Fruit fly (Drosophila melanogaster) whole organism, embryonic: ENCODE results near the gene vkg.
A peak's percentile ranks its signal among the peaks of the same experiment; 100 is the strongest.

ENCODE experiments used
- CG1024 ChIP-seq: fragments of 200-800 bp; sonication (Bioruptor generic); IDR thresholded peaks from 2 replicates; pipeline ENCODE4 v1.3.6; 2022; ENCODE audit warnings: missing biosample characterization, missing genetic modification characterization
- CG10654 ChIP-seq: fragments of 200-800 bp; sonication (Bioruptor generic); optimal IDR thresholded peaks from 2 replicates; lab custom pipeline; 2016; ENCODE audit warnings: missing biosample characterization, missing genetic modification characterization
- CG12299 ChIP-seq: fragments of 200-800 bp; sonication (Bioruptor generic); optimal IDR thresholded peaks from 2 replicates; lab custom pipeline; 2018; ENCODE audit warnings: missing biosample characterization, mild to moderate bottlenecking, missing genetic modification characterization
- CG12659 ChIP-seq: fragments of 200-800 bp; sonication (Bioruptor generic); optimal IDR thresholded peaks from 3 replicates; lab custom pipeline; 2017; ENCODE audit warnings: mild to moderate bottlenecking, missing biosample characterization, missing genetic modification reagents, missing genetic modification characterization
- CG16813 ChIP-seq: fragments of 200-800 bp; sonication (Bioruptor generic); IDR thresholded peaks from 3 replicates; pipeline ENCODE4 v1.3.6; 2022; ENCODE audit warnings: missing biosample characterization, missing genetic modification characterization; ENCODE audit not compliant: partially characterized antibody
- CG17385 ChIP-seq: fragments of 200-800 bp; sonication (Bioruptor generic); optimal IDR thresholded peaks from 3 replicates; lab custom pipeline; 2018; ENCODE audit warnings: missing biosample characterization, mild to moderate bottlenecking, missing genetic modification characterization
- CG3065 ChIP-seq: fragments of 200-800 bp; sonication (Bioruptor generic); optimal IDR thresholded peaks from 2 replicates; lab custom pipeline; 2016; ENCODE audit warnings: missing biosample characterization, missing genetic modification characterization
- CG31441 ChIP-seq: fragments of 200-800 bp; sonication (Bioruptor generic); IDR thresholded peaks from 2 replicates; pipeline ENCODE4 v1.3.6; 2022; ENCODE audit warnings: missing biosample characterization, missing genetic modification characterization
- CG33557 ChIP-seq: fragments of 200-800 bp; sonication (Bioruptor generic); optimal IDR thresholded peaks from 2 replicates; lab custom pipeline; 2019; ENCODE audit warnings: missing biosample characterization, mild to moderate bottlenecking, missing genetic modification characterization, moderate library complexity
- CG4424 ChIP-seq: fragments of 200-800 bp; sonication (Bioruptor generic); optimal IDR thresholded peaks from 3 replicates; lab custom pipeline; 2016; ENCODE audit warnings: missing biosample characterization, missing genetic modification characterization
- CG4820 ChIP-seq: fragments of 200-800 bp; sonication (Bioruptor generic); optimal IDR thresholded peaks from 3 replicates; lab custom pipeline; 2016; ENCODE audit warnings: missing biosample characterization, missing genetic modification characterization
- CG5180 ChIP-seq: fragments of 200-800 bp; sonication (Bioruptor generic); optimal IDR thresholded peaks from 3 replicates; lab custom pipeline; 2017; ENCODE audit warnings: missing biosample characterization, missing genetic modification characterization, mild to moderate bottlenecking, moderate library complexity, missing genetic modification reagents
- CG6813 ChIP-seq: fragments of 200-800 bp; sonication (Bioruptor generic); optimal IDR thresholded peaks from 2 replicates; lab custom pipeline; 2017; ENCODE audit warnings: missing biosample characterization, missing genetic modification characterization, mild to moderate bottlenecking, moderate library complexity, missing genetic modification reagents
- CG7556 ChIP-seq: fragments of 200-800 bp; sonication (Bioruptor generic); optimal IDR thresholded peaks from 2 replicates; lab custom pipeline; 2017; ENCODE audit warnings: missing biosample characterization, mild to moderate bottlenecking, missing genetic modification characterization
- CG8290 ChIP-seq, 3 experiments: fragments of 200-800 bp; sonication (Bioruptor generic); optimal IDR thresholded peaks; 2 replicates each; lab custom pipeline; 2016 to 2019; ENCODE audit warnings: missing biosample characterization in 3 of 3, missing genetic modification characterization in 3 of 3, mild to moderate bottlenecking in 2 of 3, moderate library complexity in 1 of 3
- CG8765 ChIP-seq: fragments of 200-800 bp; sonication (Bioruptor generic); IDR thresholded peaks from 2 replicates; pipeline ENCODE4 v1.3.6; 2022; ENCODE audit warnings: missing biosample characterization, missing genetic modification characterization
- D19A ChIP-seq: fragments of 200-800 bp; optimal IDR thresholded peaks from 3 replicates; lab custom pipeline; 2019; ENCODE audit warnings: missing biosample characterization, mild to moderate bottlenecking, missing genetic modification characterization, moderate library complexity
- E2f2 ChIP-seq: fragments of 200-800 bp; sonication (Bioruptor generic); IDR thresholded peaks from 2 replicates; pipeline ENCODE4 v1.3.6; 2022; ENCODE audit warnings: missing biosample characterization, missing genetic modification characterization
- Ets65A ChIP-seq: fragments of 200-800 bp; sonication (Bioruptor generic); peaks from one replicate; lab custom pipeline; 2016; ENCODE audit warnings: missing biosample characterization, missing genetic modification characterization
- Hr39 ChIP-seq: fragments of >200 bp; optimal IDR thresholded peaks from 2 replicates; lab custom pipeline; 2017
- MBD-R2 ChIP-seq: fragments of 200-800 bp; sonication (Bioruptor generic); IDR thresholded peaks from 2 replicates; pipeline ENCODE4 v1.3.6; 2022; ENCODE audit warnings: missing biosample characterization, missing genetic modification characterization
- Neu2 ChIP-seq: fragments of 200-800 bp; sonication (Bioruptor generic); optimal IDR thresholded peaks from 3 replicates; lab custom pipeline; 2016; ENCODE audit warnings: missing biosample characterization, missing genetic modification characterization, borderline replicate concordance
- Nf-YA ChIP-seq: fragments of 200-800 bp; sonication (Bioruptor generic); IDR thresholded peaks from 2 replicates; pipeline ENCODE4 v1.3.6; 2022; ENCODE audit warnings: missing biosample characterization, missing genetic modification characterization
- Scr ChIP-seq: fragments of 200-800 bp; sonication (Bioruptor generic); IDR thresholded peaks from 2 replicates; pipeline ENCODE4 v1.3.6; 2022; ENCODE audit warnings: missing biosample characterization, missing genetic modification characterization; ENCODE audit not compliant: partially characterized antibody
- Sin3A ChIP-seq: fragments of >200 bp; optimal IDR thresholded peaks from 2 replicates; lab custom pipeline; 2018
- Sry-δ ChIP-seq: fragments of 200-800 bp; sonication (Bioruptor generic); optimal IDR thresholded peaks from 2 replicates; lab custom pipeline; 2016; ENCODE audit warnings: missing biosample characterization, missing genetic modification characterization
- ab ChIP-seq: fragments of 200-800 bp; sonication (Bioruptor generic); optimal IDR thresholded peaks from 2 replicates; lab custom pipeline; 2016; ENCODE audit warnings: missing biosample characterization, missing genetic modification characterization
- aop ChIP-seq: fragments of 200-800 bp; sonication (Bioruptor generic); IDR thresholded peaks from 2 replicates; pipeline ENCODE4 v1.3.6; 2022; ENCODE audit warnings: missing biosample characterization, missing genetic modification characterization
- chinmo ChIP-seq: fragments of 200-800 bp; sonication (Bioruptor generic); IDR thresholded peaks from 4 replicates; pipeline ENCODE4 v1.3.6; 2022; ENCODE audit warnings: missing biosample characterization, missing genetic modification characterization; ENCODE audit not compliant: partially characterized antibody
- chm ChIP-seq: fragments of 200-800 bp; sonication (Bioruptor generic); IDR thresholded peaks from 2 replicates; pipeline ENCODE4 v1.3.6; 2022; ENCODE audit warnings: missing biosample characterization, missing genetic modification characterization
- ci ChIP-seq: fragments of 200-800 bp; sonication (Bioruptor generic); IDR thresholded peaks from 3 replicates; pipeline ENCODE4 v1.3.6; 2022; ENCODE audit warnings: missing biosample characterization, missing genetic modification characterization
- crol ChIP-seq: fragments of 200-800 bp; sonication (Bioruptor generic); IDR thresholded peaks from 2 replicates; pipeline ENCODE4 v1.3.6; 2022; ENCODE audit warnings: missing biosample characterization, missing genetic modification characterization
- cwo ChIP-seq: fragments of 200-800 bp; sonication (Bioruptor generic); optimal IDR thresholded peaks from 3 replicates; lab custom pipeline; 2017; ENCODE audit warnings: missing biosample characterization, missing genetic modification characterization, mild to moderate bottlenecking, moderate library complexity, missing genetic modification reagents
- da ChIP-seq: fragments of 200-800 bp; sonication (Bioruptor generic); optimal IDR thresholded peaks from 2 replicates; lab custom pipeline; 2016; ENCODE audit warnings: missing biosample characterization, missing genetic modification characterization
- danr ChIP-seq: fragments of 200-800 bp; sonication (Bioruptor generic); IDR thresholded peaks from 2 replicates; pipeline ENCODE4 v1.3.6; 2022; ENCODE audit warnings: missing biosample characterization, missing genetic modification characterization
- dmrt11E ChIP-seq: fragments of 200-800 bp; sonication (Bioruptor generic); optimal IDR thresholded peaks from 3 replicates; lab custom pipeline; 2018; ENCODE audit warnings: missing biosample characterization, mild to moderate bottlenecking, missing genetic modification characterization, moderate library complexity
- gsb ChIP-seq: fragments of 200-800 bp; sonication (Bioruptor generic); IDR thresholded peaks from 2 replicates; pipeline ENCODE4 v1.3.6; 2022; ENCODE audit warnings: missing biosample characterization, missing genetic modification characterization
- h ChIP-seq: fragments of >200 bp; optimal IDR thresholded peaks from 2 replicates; lab custom pipeline; 2017
- mld ChIP-seq: fragments of 200-800 bp; sonication (Bioruptor generic); IDR thresholded peaks from 3 replicates; pipeline ENCODE4 v1.3.6; 2022; ENCODE audit warnings: missing biosample characterization, missing genetic modification characterization; ENCODE audit not compliant: partially characterized antibody
- oc ChIP-seq: fragments of 200-800 bp; sonication (Bioruptor generic); optimal IDR thresholded peaks from 2 replicates; lab custom pipeline; 2018; ENCODE audit warnings: missing biosample characterization, mild to moderate bottlenecking, missing genetic modification characterization, moderate library complexity
- pan ChIP-seq, 4 experiments: fragments of >200 bp in 3 of 4; fragments of 200-800 bp in 1 of 4; sonication (Bioruptor generic) in 1 of 4; optimal IDR thresholded peaks in 3 of 4; IDR thresholded peaks in 1 of 4; 2 replicates each; pipeline versions ENCODE4 v1.3.6 to Lab custom; 2017 to 2022; ENCODE audit warnings: missing biosample characterization in 2 of 4, missing genetic modification characterization in 2 of 4, mixed read lengths in 1 of 4
- pfk ChIP-seq: fragments of 200-800 bp; sonication (Bioruptor generic); optimal IDR thresholded peaks from 2 replicates; lab custom pipeline; 2018; ENCODE audit warnings: missing biosample characterization, mild to moderate bottlenecking, missing genetic modification characterization, moderate library complexity
- sc ChIP-seq, 3 experiments: fragments of >200 bp in 2 of 3; fragments of 200-800 bp in 1 of 3; sonication (Bioruptor generic) in 1 of 3; optimal IDR thresholded peaks; 2 replicates in 2 of 3; 3 replicates in 1 of 3; lab custom pipeline; 2017; ENCODE audit warnings: mild to moderate bottlenecking in 1 of 3, missing biosample characterization in 1 of 3, missing genetic modification characterization in 1 of 3, missing genetic modification reagents in 1 of 3
- shn ChIP-seq: fragments of 200-800 bp; sonication (Bioruptor generic); optimal IDR thresholded peaks from 3 replicates; lab custom pipeline; 2016; ENCODE audit warnings: missing biosample characterization, missing genetic modification characterization
- sqz ChIP-seq: fragments of 200-800 bp; sonication (Bioruptor generic); optimal IDR thresholded peaks from 3 replicates; lab custom pipeline; 2018; ENCODE audit warnings: missing biosample characterization, mild to moderate bottlenecking, missing genetic modification characterization
- tin ChIP-seq: fragments of 200-800 bp; sonication (Bioruptor generic); optimal IDR thresholded peaks from 3 replicates; lab custom pipeline; 2016; ENCODE audit warnings: missing biosample characterization, missing genetic modification characterization
- wek ChIP-seq: fragments of 200-800 bp; sonication (Bioruptor generic); optimal IDR thresholded peaks from 3 replicates; lab custom pipeline; 2018; ENCODE audit warnings: missing biosample characterization, mild to moderate bottlenecking, missing genetic modification characterization, moderate library complexity
- wor ChIP-seq: fragments of 200-800 bp; sonication (Bioruptor generic); IDR thresholded peaks from 2 replicates; pipeline ENCODE4 v1.3.6; 2022; ENCODE audit warnings: missing biosample characterization, missing genetic modification characterization
- yki ChIP-seq: fragments of >200 bp; optimal IDR thresholded peaks from 3 replicates; lab custom pipeline; 2018

Gene vkg

dm6 chr2L:5052367-5052914 lies 24.4 kb upstream of the vkg start, which contains the start of gene senju (continued):
- TF ChIP-seq dmrt11E (tag; lab: Kevin White, UChicago) (peak; percentile 69), tin (GFP tag; lab: Kevin White, UChicago) (peak; percentile 84), crol (peak; percentile 28; the same call in 1 of the 2 replicates), pan (optimal IDR thresholded peaks at IDR 0.05; lab: Kevin White, UChicago) (no peak), pan (GFP tag; optimal IDR thresholded peaks at IDR 0.05 in 1 of 2, IDR thresholded peaks at IDR 0.05 in 1 of 2) (peak in 1 of 2 experiments; percentile 90), Hr39 (lab: Kevin White, UChicago) (peak; percentile 62), CG8765 (GFP tag; lab: Robert Waterston, UW) (peak; percentile 50), D19A (tag; lab: Kevin White, UChicago) (peak; percentile 66), CG4424 (GFP tag; lab: Kevin White, UChicago) (peak; percentile 90), sc (optimal IDR thresholded peaks at IDR 0.05; lab: Kevin White, UChicago) (no peak), sc (GFP tag; optimal IDR thresholded peaks at IDR 0.05; lab: Kevin White, UChicago) (peak; percentile 62), CG1024 (GFP tag; lab: Robert Waterston, UW) (peak; percentile 68), CG3065 (GFP tag; lab: Kevin White, UChicago) (peak; percentile 72), CG12299 (tag; lab: Kevin White, UChicago) (peak; percentile 50), CG8290 (GFP tag; optimal IDR thresholded peaks at IDR 0.05; lab: Kevin White, UChicago) (peak; percentile 72), CG8290 (tag; optimal IDR thresholded peaks at IDR 0.05; lab: Kevin White, UChicago) (peak; percentile 33 to 91), ci (GFP tag; lab: Robert Waterston, UW) (peak; percentile 96), CG16813 (peak; percentile 39; the same call in 1 of the 3 replicates), CG10654 (peak; percentile 76), chinmo (peak; percentile 89), CG33557 (peak; percentile 72), Scr (GFP tag; lab: Robert Waterston, UW) (peak; percentile 54), ab (GFP tag; lab: Kevin White, UChicago) (peak; percentile 61), cwo (peak; percentile 79), h (lab: Kevin White, UChicago) (no peak), Sry-δ (peak; percentile 45), yki (lab: Kevin White, UChicago) (no peak), aop (GFP tag; lab: Robert Waterston, UW) (peak; percentile 40; the same call in 1 of the 2 replicates), CG5180 (GFP tag; lab: Kevin White, UChicago) (peak; percentile 62), chm (GFP tag; lab: Robert Waterston, UW) (peak; percentile 87), shn (GFP tag; lab: Kevin White, UChicago) (peak; percentile 86), CG12659 (GFP tag; lab: Kevin White, UChicago) (peak; percentile 90), Sin3A (lab: Kevin White, UChicago) (peak; percentile 77), Ets65A (peak; percentile 96), wek (GFP tag; lab: Kevin White, UChicago) (peak; percentile 57), danr (GFP tag; lab: Robert Waterston, UW) (0 out of 2 replicates have a peak, but pooled peaks have one; percentile 46), sqz (GFP tag; lab: Kevin White, UChicago) (peak; percentile 95), CG7556 (peak; percentile 86), CG4820 (GFP tag; lab: Kevin White, UChicago) (peak; percentile 64), pfk (GFP tag; lab: Kevin White, UChicago) (peak; percentile 75), Nf-YA (peak; percentile 39; the same call in 1 of the 2 replicates), da (GFP tag; lab: Kevin White, UChicago) (peak; percentile 22), mld (GFP tag; lab: Robert Waterston, UW) (0 out of 3 replicates have a peak, but pooled peaks have one; percentile 46), E2f2 (GFP tag; lab: Robert Waterston, UW) (peak; percentile 55; the same call in 1 of the 2 replicates), MBD-R2 (GFP tag; lab: Robert Waterston, UW) (peak; percentile 98), gsb (GFP tag; lab: Robert Waterston, UW) (no peak; the same call in none of the 2 replicates), CG31441 (GFP tag; lab: Robert Waterston, UW) (peak; percentile 81), wor (GFP tag; lab: Robert Waterston, UW) (no peak), CG6813 (GFP tag; lab: Kevin White, UChicago) (peak; percentile 79), oc (peak; percentile 39), CG17385 (GFP tag; lab: Kevin White, UChicago) (peak; percentile 83), Neu2 (GFP tag; lab: Kevin White, UChicago) (no peak)
